Fruit fly (Drosophila melanogaster): Measurements from ENCODE around the gene CG6683.
A peak's percentile ranks its signal among the peaks of the same experiment; 100 is the strongest.

CG6683 gene

DNA sequence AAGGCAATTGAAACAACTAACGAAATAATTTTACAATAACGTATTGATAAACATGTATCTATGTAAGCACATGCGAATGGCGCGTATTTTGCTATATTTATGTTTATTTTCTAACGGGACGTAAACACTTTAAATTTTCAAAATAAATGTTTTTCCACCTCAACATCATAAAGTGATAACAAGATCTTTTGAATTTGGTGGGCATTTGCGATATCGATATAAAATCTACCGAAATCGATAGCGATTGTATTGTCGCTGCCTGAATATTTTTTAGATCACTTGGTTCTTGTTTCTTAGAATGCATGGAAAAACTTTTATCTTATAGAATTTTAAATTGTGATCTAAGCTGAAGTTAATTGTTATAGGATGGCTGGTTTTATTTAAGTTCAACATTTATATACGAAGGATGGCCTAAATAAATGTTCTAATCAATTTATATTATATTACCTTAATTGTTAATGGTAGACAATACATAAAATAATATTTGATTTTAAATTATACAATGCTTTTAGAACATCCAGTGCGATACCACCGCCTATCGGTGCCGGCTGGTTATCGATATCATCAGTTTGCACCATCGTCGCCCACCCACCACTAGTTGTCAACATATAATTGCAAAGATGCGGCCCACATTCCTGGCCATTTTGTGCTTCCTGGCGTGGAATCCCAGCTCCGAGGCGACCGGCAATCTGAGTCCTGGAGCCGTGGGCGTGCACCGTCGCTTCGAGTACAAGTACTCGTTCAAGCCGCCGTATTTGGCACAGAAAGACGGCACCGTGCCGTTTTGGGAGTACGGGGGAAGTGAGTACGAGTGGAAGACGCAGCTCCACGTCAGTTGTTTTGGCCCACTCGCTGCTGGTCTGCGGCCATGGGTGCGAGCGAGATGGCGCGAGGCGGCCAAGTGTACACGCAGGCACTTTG is 19.9 kb upstream of the CG6683 start, which contains the start of gene ergic53 (continued):
- TF ChIP-seq CG9797 (GFP tag; optimal IDR thresholded peaks at IDR 0.05) (peak; percentile 31), lbe (GFP tag; optimal IDR thresholded peaks at IDR 0.05) (peak; percentile 27), prd (optimal IDR thresholded peaks at IDR 0.05) (no peak), prd (GFP tag; IDR thresholded peaks at IDR 0.05) (no peak), CG13296 (GFP tag; optimal IDR thresholded peaks at IDR 0.05) (no peak), salm (tag; optimal IDR thresholded peaks at IDR 0.05) (no peak), CG4424 (GFP tag; optimal IDR thresholded peaks at IDR 0.05) (peak; percentile 9), Sin3A (optimal IDR thresholded peaks at IDR 0.05) (peak; percentile 37), CG34422 (GFP tag; IDR thresholded peaks at IDR 0.05) (peak; percentile 94; the same call in 2 of the 3 replicates), CG30020 (tag; optimal IDR thresholded peaks at IDR 0.05) (peak; percentile 18), crc (GFP tag; optimal IDR thresholded peaks at IDR 0.05) (no peak), CG34224 (GFP tag; IDR thresholded peaks at IDR 0.05; ENCODE audit: partially characterized antibody) (peak; percentile 77), CG6175 (GFP tag; IDR thresholded peaks at IDR 0.05) (no peak), phol (tag; optimal IDR thresholded peaks at IDR 0.05) (peak; percentile 51), chn (GFP tag; optimal IDR thresholded peaks at IDR 0.05) (peak; percentile 13), Nf-YA (GFP tag; IDR thresholded peaks at IDR 0.05) (no peak), chinmo (GFP tag; IDR thresholded peaks at IDR 0.05; ENCODE audit: partially characterized antibody) (peak; percentile 87; the same call in 3 of the 4 replicates), lov (optimal IDR thresholded peaks at IDR 0.05) (no peak), lov (GFP tag; IDR thresholded peaks at IDR 0.05) (no peak), sd (tag; optimal IDR thresholded peaks at IDR 0.05) (peak; percentile 100), CG1602 (GFP tag; optimal IDR thresholded peaks at IDR 0.05) (no peak), Kr (GFP tag; optimal IDR thresholded peaks at IDR 0.05) (no peak), Dbx (GFP tag; IDR thresholded peaks at IDR 0.05) (0 out of 3 replicates have a peak, but pooled peaks have one; percentile 13), gt (GFP tag; IDR thresholded peaks at IDR 0.05) (no peak), croc (GFP tag; conservative IDR thresholded peaks at IDR 0.05) (no peak), HLHmδ (GFP tag; optimal IDR thresholded peaks at IDR 0.05) (no peak), CG3407 (GFP tag; optimal IDR thresholded peaks at IDR 0.05) (no peak), Sry-δ (GFP tag; optimal IDR thresholded peaks at IDR 0.05) (peak; percentile 79), grau (tag; optimal IDR thresholded peaks at IDR 0.05) (peak; percentile 3), CG16813 (GFP tag; IDR thresholded peaks at IDR 0.05; ENCODE audit: partially characterized antibody) (peak; percentile 77), CG2116 (GFP tag; optimal IDR thresholded peaks at IDR 0.05) (peak; percentile 74), nerfin-2 (GFP tag; IDR thresholded peaks at IDR 0.05; ENCODE audit: partially characterized antibody) (peak; percentile 77), CG17186 (GFP tag; optimal IDR thresholded peaks at IDR 0.05) (peak; percentile 11), CG10431 (GFP tag; optimal IDR thresholded peaks at IDR 0.05) (no peak), Stat92E (GFP tag; optimal IDR thresholded peaks at IDR 0.05) (peak in 1 of 3 experiments; percentile 52), MBD-R2 (GFP tag; IDR thresholded peaks at IDR 0.05) (peak; percentile 87), Opbp (GFP tag; IDR thresholded peaks at IDR 0.05; ENCODE audit: partially characterized antibody) (peak; percentile 72), h (optimal IDR thresholded peaks at IDR 0.05) (no peak), tup (GFP tag; optimal IDR thresholded peaks at IDR 0.05) (no peak), CG8478 (optimal IDR thresholded peaks at IDR 0.05) (no peak), CG18262 (tag; optimal IDR thresholded peaks at IDR 0.05) (peak; percentile 49), gcm2 (GFP tag; optimal IDR thresholded peaks at IDR 0.05) (no peak), trem (tag; optimal IDR thresholded peaks at IDR 0.05) (peak; percentile 30), mam (GFP tag; optimal IDR thresholded peaks at IDR 0.05) (no peak), Lim3 (GFP tag; IDR thresholded peaks at IDR 0.05) (no peak), aop (GFP tag; IDR thresholded peaks at IDR 0.05) (no peak), zen2 (GFP tag; IDR thresholded peaks at IDR 0.05; ENCODE audit: partially characterized antibody) (peak; percentile 60; the same call in 2 of the 3 replicates), bab2 (GFP tag; optimal IDR thresholded peaks at IDR 0.05) (no peak), Tbp (GFP tag; optimal IDR thresholded peaks at IDR 0.05) (no peak), sna (GFP tag; IDR thresholded peaks at IDR 0.05; ENCODE audit: partially characterized antibody) (peak; percentile 71)
